Worm (Caenorhabditis elegans): Measurements from ENCODE around the gene tag-325.

- no peak for TF ChIP-seq ceh-36 (tag; optimal IDR thresholded peaks at IDR 0.05)
- no peak for TF ChIP-seq flt-1 (GFP tag; IDR thresholded peaks at IDR 0.05)
- TF ChIP-seq tbx-37 (GFP tag; conservative IDR thresholded peaks at IDR 0.05), result no peak
- TF ChIP-seq hmbx-1 (tag; optimal IDR thresholded peaks at IDR 0.05), result no peak
- no peak for TF ChIP-seq aly-1 (tag; optimal IDR thresholded peaks at IDR 0.05)
- no peak for TF ChIP-seq tbx-11 (GFP tag; IDR thresholded peaks at IDR 0.05)
- TF ChIP-seq ama-1 (optimal IDR thresholded peaks at IDR 0.05), result no peak
- no peak for TF ChIP-seq ceh-13 (GFP tag; optimal IDR thresholded peaks at IDR 0.05)
These were observed 14.6 kb downstream of the tag-325 start, which contains the start of gene C38D4.7 for ce11 chrIII:4811195-4811594.

Data from whole organism, early embryonic.